Worm (Caenorhabditis elegans) whole organism, midembryonic: Measurements from ENCODE around the gene lgg-3.

Experiments
- T22C8.4 ChIP-seq: fragments of 200-800 bp; sonication (Bioruptor generic); IDR thresholded peaks from 2 replicates; pipeline ENCODE4 v1.3.6; 2022; ENCODE audit warnings: missing genetic modification characterization, missing compliant biosample characterization
- cog-1 ChIP-seq: sonication (generic microtip); optimal IDR thresholded peaks from 2 replicates; lab custom pipeline; 2016; ENCODE audit warnings: missing genetic modification characterization, missing compliant biosample characterization
- ref-1 ChIP-seq: fragments of 200-800 bp; sonication (Bioruptor generic); conservative IDR thresholded peaks from 2 replicates; pipeline ENCODE4 v1.3.6; 2022; ENCODE audit warnings: missing genetic modification reagents, missing genetic modification characterization, missing compliant biosample characterization
- tab-1 ChIP-seq: fragments of 200-800 bp; sonication (Bioruptor generic); IDR thresholded peaks from 2 replicates; pipeline ENCODE4 v1.3.6; 2022; ENCODE audit warnings: missing genetic modification characterization, missing compliant biosample characterization
- ztf-23 ChIP-seq: fragments of 200-800 bp; sonication (Bioruptor generic); IDR thresholded peaks from 2 replicates; pipeline ENCODE4 v1.3.6; 2022; ENCODE audit warnings: missing genetic modification reagents, missing genetic modification characterization, missing compliant biosample characterization
- ztf-29 ChIP-seq: fragments of 200-800 bp; sonication (Bioruptor generic); IDR thresholded peaks from 2 replicates; pipeline ENCODE4 v1.3.6; 2022; ENCODE audit warnings: missing genetic modification reagents, missing genetic modification characterization, missing compliant biosample characterization

ce11 chrIII:5705228-5705888 is 7.5 kb upstream of the lgg-3 start, which contains the start of gene swp-1:
- TF ChIP-seq cog-1 (tag; lab: Kevin White, UChicago) = no peak
- TF ChIP-seq T22C8.4 (GFP tag; lab: Robert Waterston, UW) = no peak
- no peak for TF ChIP-seq ztf-29 (GFP tag; lab: Robert Waterston, UW)
- no peak for TF ChIP-seq ref-1 (GFP tag; lab: Robert Waterston, UW)
- TF ChIP-seq ztf-23 (GFP tag; lab: Robert Waterston, UW) = no peak
- no peak for TF ChIP-seq tab-1 (GFP tag; lab: Robert Waterston, UW)
